Fruit fly (Drosophila melanogaster) whole organism, embryonic: ENCODE results near the gene CG11309.

Source experiments
- Aef1 ChIP-seq: fragments of 200-800 bp; sonication (Bioruptor generic); IDR thresholded peaks from 3 replicates; pipeline ENCODE4 v1.3.6; 2022; ENCODE audit warnings: missing biosample characterization, missing genetic modification characterization
- Awh ChIP-seq: fragments of 200-800 bp; sonication (Bioruptor generic); IDR thresholded peaks from 2 replicates; pipeline ENCODE4, ENCODE4 v1.3.6; 2022; ENCODE audit warnings: missing biosample characterization, missing genetic modification characterization
- Blimp-1 ChIP-seq: fragments of 200-800 bp; sonication (Bioruptor generic); optimal IDR thresholded peaks from 3 replicates; lab custom pipeline; 2018; ENCODE audit warnings: missing biosample characterization, missing genetic modification characterization, mild to moderate bottlenecking, moderate library complexity, missing genetic modification reagents
- C15 ChIP-seq: fragments of 200-800 bp; sonication (Bioruptor generic); IDR thresholded peaks from 3 replicates; pipeline ENCODE4 v1.3.6; 2022; ENCODE audit warnings: missing biosample characterization, missing genetic modification characterization
- CG11504 ChIP-seq: fragments of 200-800 bp; sonication (Bioruptor generic); optimal IDR thresholded peaks from 3 replicates; lab custom pipeline; 2019; ENCODE audit warnings: missing biosample characterization, mild to moderate bottlenecking, missing genetic modification characterization, moderate library complexity
- CG1529 ChIP-seq: fragments of 200-800 bp; sonication (Bioruptor generic); optimal IDR thresholded peaks from 3 replicates; lab custom pipeline; 2018; ENCODE audit warnings: missing biosample characterization, missing genetic modification characterization
- CG15696 ChIP-seq: fragments of 200-800 bp; sonication (Bioruptor generic); optimal IDR thresholded peaks from 2 replicates; lab custom pipeline; 2019; ENCODE audit warnings: missing biosample characterization, mild to moderate bottlenecking, missing genetic modification characterization, moderate library complexity
- CG1603 ChIP-seq: fragments of 200-800 bp; sonication (Bioruptor generic); optimal IDR thresholded peaks from 2 replicates; lab custom pipeline; 2019; ENCODE audit warnings: missing biosample characterization, mild to moderate bottlenecking, missing genetic modification characterization, moderate library complexity
- CG2129 ChIP-seq: fragments of 200-800 bp; sonication (Bioruptor generic); IDR thresholded peaks from 2 replicates; pipeline ENCODE4 v1.3.6; 2022; ENCODE audit warnings: missing biosample characterization, missing genetic modification characterization; ENCODE audit not compliant: partially characterized antibody
- CG34422 ChIP-seq: fragments of 200-800 bp; sonication (Bioruptor generic); IDR thresholded peaks from 3 replicates; pipeline ENCODE4 v1.3.6; 2022; ENCODE audit warnings: missing biosample characterization, missing genetic modification characterization
- CG3726 ChIP-seq: fragments of 200-800 bp; sonication (Bioruptor generic); IDR thresholded peaks from 3 replicates; pipeline ENCODE4, ENCODE4 v1.3.6; 2022; ENCODE audit warnings: missing biosample characterization, missing genetic modification characterization
- CG4424 ChIP-seq: fragments of 200-800 bp; sonication (Bioruptor generic); optimal IDR thresholded peaks from 3 replicates; lab custom pipeline; 2016; ENCODE audit warnings: missing biosample characterization, missing genetic modification characterization
- CG4707 ChIP-seq: fragments of 200-800 bp; sonication (Bioruptor generic); optimal IDR thresholded peaks from 2 replicates; lab custom pipeline; 2018; ENCODE audit warnings: missing biosample characterization, mild to moderate bottlenecking, missing genetic modification characterization, moderate library complexity
- CG7963 ChIP-seq: fragments of 200-800 bp; sonication (Bioruptor generic); IDR thresholded peaks from 3 replicates; pipeline ENCODE4 v1.3.6; 2022; ENCODE audit warnings: missing biosample characterization, missing genetic modification characterization; ENCODE audit not compliant: partially characterized antibody
- Dad ChIP-seq: fragments of 200-800 bp; sonication (Bioruptor generic); optimal IDR thresholded peaks from 3 replicates; lab custom pipeline; 2016; ENCODE audit warnings: missing biosample characterization, missing genetic modification characterization
- Dfd ChIP-seq, 2 experiments: fragments of >200 bp; optimal IDR thresholded peaks; 2 replicates each; lab custom pipeline; 2017; ENCODE audit warnings: missing biosample characterization in 2 of 2, missing genetic modification characterization in 2 of 2
- ERR ChIP-seq: fragments of 200-800 bp; sonication (Bioruptor generic); optimal IDR thresholded peaks from 2 replicates; lab custom pipeline; 2016; ENCODE audit warnings: missing biosample characterization, missing genetic modification characterization
- Eip74EF ChIP-seq, 2 experiments: fragments of 200-800 bp in 1 of 2; fragments of >200 bp in 1 of 2; sonication (Bioruptor generic) in 1 of 2; optimal IDR thresholded peaks; 2 replicates each; lab custom pipeline; 2017 to 2019; ENCODE audit warnings: missing biosample characterization in 2 of 2, missing genetic modification characterization in 2 of 2, mild to moderate bottlenecking in 1 of 2, moderate library complexity in 1 of 2
- Hmx ChIP-seq: fragments of 200-800 bp; sonication (Bioruptor generic); optimal IDR thresholded peaks from 2 replicates; lab custom pipeline; 2016; ENCODE audit warnings: missing biosample characterization, missing genetic modification characterization
- Hr78 ChIP-seq, 2 experiments: fragments of 200-800 bp in 1 of 2; fragments of >200 bp in 1 of 2; sonication (Bioruptor generic) in 1 of 2; optimal IDR thresholded peaks; 2 replicates each; lab custom pipeline; 2017 to 2019; ENCODE audit warnings: missing biosample characterization in 2 of 2, missing genetic modification characterization in 2 of 2, mild to moderate bottlenecking in 1 of 2, moderate library complexity in 1 of 2
- Myb ChIP-seq: fragments of 200-800 bp; sonication (Bioruptor generic); optimal IDR thresholded peaks from 2 replicates; lab custom pipeline; 2016; ENCODE audit warnings: missing biosample characterization, missing genetic modification characterization
- PHDP ChIP-seq: fragments of 200-800 bp; sonication (Bioruptor generic); optimal IDR thresholded peaks from 3 replicates; lab custom pipeline; 2018; ENCODE audit warnings: missing biosample characterization, mild to moderate bottlenecking, missing genetic modification characterization, moderate library complexity
- Pdp1 ChIP-seq, 2 experiments: fragments of 200-800 bp; sonication (Bioruptor generic); optimal IDR thresholded peaks; 3 replicates each; lab custom pipeline; 2016; ENCODE audit warnings: missing biosample characterization in 2 of 2, missing genetic modification characterization in 2 of 2, mild to moderate bottlenecking in 1 of 2, moderate library complexity in 1 of 2
- Sox102F ChIP-seq: fragments of 200-800 bp; sonication (Bioruptor generic); optimal IDR thresholded peaks from 2 replicates; lab custom pipeline; 2018; ENCODE audit warnings: missing biosample characterization, mild to moderate bottlenecking, missing genetic modification characterization, moderate library complexity
- Spps ChIP-seq: fragments of 200-800 bp; sonication (Bioruptor generic); optimal IDR thresholded peaks from 2 replicates; lab custom pipeline; 2018; ENCODE audit warnings: missing biosample characterization, mild to moderate bottlenecking, missing genetic modification characterization
- Sry-δ ChIP-seq: fragments of 200-800 bp; sonication (Bioruptor generic); optimal IDR thresholded peaks from 2 replicates; lab custom pipeline; 2016; ENCODE audit warnings: missing biosample characterization, missing genetic modification characterization
- Usf ChIP-seq: fragments of 200-800 bp; sonication (Bioruptor generic); optimal IDR thresholded peaks from 2 replicates; lab custom pipeline; 2017; ENCODE audit warnings: missing genotype, missing biosample characterization, missing genetic modification characterization
- abd-A ChIP-seq: fragments of 200-800 bp; sonication (Bioruptor generic); optimal IDR thresholded peaks from 3 replicates; lab custom pipeline; 2019; ENCODE audit warnings: missing biosample characterization, mild to moderate bottlenecking, missing genetic modification characterization, moderate library complexity
- bowl ChIP-seq: fragments of 200-800 bp; sonication (Bioruptor generic); IDR thresholded peaks from 2 replicates; pipeline ENCODE4 v1.3.6; 2022; ENCODE audit warnings: missing biosample characterization, missing genetic modification characterization
- cg ChIP-seq: fragments of 200-800 bp; sonication (Bioruptor generic); optimal IDR thresholded peaks from 3 replicates; lab custom pipeline; 2019; ENCODE audit warnings: missing biosample characterization, mild to moderate bottlenecking, missing genetic modification characterization, moderate library complexity
- chinmo ChIP-seq: fragments of 200-800 bp; sonication (Bioruptor generic); IDR thresholded peaks from 4 replicates; pipeline ENCODE4 v1.3.6; 2022; ENCODE audit warnings: missing biosample characterization, missing genetic modification characterization; ENCODE audit not compliant: partially characterized antibody
- eyg ChIP-seq: fragments of 200-800 bp; sonication (Bioruptor generic); optimal IDR thresholded peaks from 3 replicates; lab custom pipeline; 2016; ENCODE audit warnings: missing biosample characterization, missing genetic modification characterization
- fu2 ChIP-seq: fragments of 200-800 bp; sonication (Bioruptor generic); optimal IDR thresholded peaks from 2 replicates; lab custom pipeline; 2016; ENCODE audit warnings: missing biosample characterization, missing genetic modification characterization
- ham ChIP-seq: fragments of 200-800 bp; sonication (Bioruptor generic); IDR thresholded peaks from 2 replicates; pipeline ENCODE4 v1.3.6; 2022; ENCODE audit warnings: missing biosample characterization, missing genetic modification characterization
- jigr1 ChIP-seq: fragments of 200-800 bp; sonication (Bioruptor generic); IDR thresholded peaks from 3 replicates; pipeline ENCODE4 v1.3.6; 2022; ENCODE audit warnings: missing biosample characterization, missing genetic modification characterization
- jing ChIP-seq: fragments of 200-800 bp; sonication (Bioruptor generic); optimal IDR thresholded peaks from 2 replicates; lab custom pipeline; 2018; ENCODE audit warnings: missing biosample characterization, mild to moderate bottlenecking, missing genetic modification characterization
- kay ChIP-seq: fragments of 200-800 bp; sonication (Bioruptor generic); optimal IDR thresholded peaks from 2 replicates; lab custom pipeline; 2016; ENCODE audit warnings: missing biosample characterization, missing genetic modification characterization
- kni ChIP-seq: fragments of 200-800 bp; sonication (Bioruptor generic); optimal IDR thresholded peaks from 3 replicates; lab custom pipeline; 2017; ENCODE audit warnings: mild to moderate bottlenecking, missing biosample characterization, missing genetic modification reagents, missing genetic modification characterization
- lbe ChIP-seq: fragments of 200-800 bp; sonication (Bioruptor generic); optimal IDR thresholded peaks from 2 replicates; lab custom pipeline; 2016; ENCODE audit warnings: missing biosample characterization, mild to moderate bottlenecking, missing genetic modification characterization
- lola ChIP-seq, 3 experiments: fragments of >200 bp in 2 of 3; fragments of 200-800 bp in 1 of 3; sonication (Bioruptor generic) in 1 of 3; optimal IDR thresholded peaks; 2 replicates each; lab custom pipeline; 2017 to 2019; ENCODE audit warnings: missing biosample characterization in 3 of 3, missing genetic modification characterization in 3 of 3, mild to moderate bottlenecking in 1 of 3, moderate library complexity in 1 of 3
- pan ChIP-seq, 4 experiments: fragments of >200 bp in 3 of 4; fragments of 200-800 bp in 1 of 4; sonication (Bioruptor generic) in 1 of 4; optimal IDR thresholded peaks in 3 of 4; IDR thresholded peaks in 1 of 4; 2 replicates each; pipeline versions ENCODE4 v1.3.6 to Lab custom; 2017 to 2022; ENCODE audit warnings: missing biosample characterization in 2 of 4, missing genetic modification characterization in 2 of 4, mixed read lengths in 1 of 4
- peb ChIP-seq: fragments of 200-800 bp; sonication (Bioruptor generic); IDR thresholded peaks from 2 replicates; pipeline ENCODE4 v1.3.6; 2022; ENCODE audit warnings: missing biosample characterization, missing genetic modification characterization
- row ChIP-seq: fragments of 200-800 bp; sonication (Bioruptor generic); IDR thresholded peaks from 3 replicates; pipeline ENCODE4 v1.3.6; 2022; ENCODE audit warnings: missing biosample characterization, missing genetic modification characterization
- slp2 ChIP-seq: fragments of 200-800 bp; sonication (Bioruptor generic); optimal IDR thresholded peaks from 2 replicates; lab custom pipeline; 2016; ENCODE audit warnings: missing biosample characterization, missing genetic modification characterization
- sr ChIP-seq: fragments of 200-800 bp; sonication (Bioruptor generic); IDR thresholded peaks from 3 replicates; pipeline ENCODE4 v1.3.6; 2022; ENCODE audit warnings: missing biosample characterization, missing genetic modification characterization
- vvl ChIP-seq: fragments of 200-800 bp; sonication (Bioruptor generic); IDR thresholded peaks from 2 replicates; pipeline ENCODE4 v1.3.6; 2022; ENCODE audit warnings: missing biosample characterization, missing genetic modification characterization
- z ChIP-seq: fragments of 200-800 bp; sonication (Bioruptor generic); IDR thresholded peaks from 3 replicates; pipeline ENCODE4 v1.3.6; 2022; ENCODE audit warnings: missing biosample characterization, missing genetic modification characterization

CG11309 gene

dm6 chr3L:21294202-21294601, 10.3 kb downstream of the CG11309 start, which contains the start of gene Cpr78Cb (continued):
- TF ChIP-seq lola (GFP tag; optimal IDR thresholded peaks at IDR 0.05; lab: Kevin White, UChicago): peak in 1 of 3 experiments; percentile 49
- TF ChIP-seq abd-A (tag; lab: Kevin White, UChicago): peak; percentile 80
- TF ChIP-seq C15 (GFP tag; lab: Robert Waterston, UW): no peak
- peak; percentile 65; the same call in 1 of the 2 replicates for TF ChIP-seq vvl (GFP tag; lab: Robert Waterston, UW)
- no peak for TF ChIP-seq Sox102F (GFP tag; lab: Kevin White, UChicago)
- TF ChIP-seq Spps (tag; lab: Kevin White, UChicago): no peak
- TF ChIP-seq Dad (GFP tag; lab: Kevin White, UChicago): no peak
- TF ChIP-seq row (GFP tag; lab: Robert Waterston, UW): no peak
- TF ChIP-seq CG2129 (GFP tag; lab: Robert Waterston, UW): no peak
- TF ChIP-seq Sry-δ (GFP tag; lab: Kevin White, UChicago): no peak
- TF ChIP-seq eyg: no peak
- no peak for TF ChIP-seq cg (GFP tag; lab: Kevin White, UChicago)
- no peak for TF ChIP-seq ham (GFP tag; lab: Robert Waterston, UW)
- no peak for TF ChIP-seq Eip74EF (GFP tag; optimal IDR thresholded peaks at IDR 0.05; lab: Kevin White, UChicago)
- TF ChIP-seq CG11504: no peak
- TF ChIP-seq Hr78 (GFP tag; optimal IDR thresholded peaks at IDR 0.05; lab: Kevin White, UChicago): no peak
- no peak for TF ChIP-seq z (GFP tag; lab: Robert Waterston, UW)
- TF ChIP-seq pan (optimal IDR thresholded peaks at IDR 0.05; lab: Kevin White, UChicago): no peak
- TF ChIP-seq pan (GFP tag; optimal IDR thresholded peaks at IDR 0.05 in 1 of 2, IDR thresholded peaks at IDR 0.05 in 1 of 2): no peak
- no peak for TF ChIP-seq CG15696

dm6 chr3L:21292700-21293099, 11.8 kb downstream of the CG11309 start, which contains the start of gene Cpr78Ca:
Cpr78Ca (minus strand) TSS chr3L:21292800.
- TF ChIP-seq CG1529 (GFP tag; lab: Kevin White, UChicago): no peak
- TF ChIP-seq Myb: no peak
- no peak for TF ChIP-seq Pdp1 (GFP tag; optimal IDR thresholded peaks at IDR 0.05; lab: Kevin White, UChicago)
- TF ChIP-seq jing (GFP tag; lab: Kevin White, UChicago): no peak
- no peak for TF ChIP-seq CG4424 (GFP tag; lab: Kevin White, UChicago)
- no peak for TF ChIP-seq CG1603 (tag; lab: Kevin White, UChicago)
- no peak for TF ChIP-seq kay (GFP tag; lab: Kevin White, UChicago)
- TF ChIP-seq Sry-δ (GFP tag; lab: Kevin White, UChicago): no peak
- TF ChIP-seq slp2 (GFP tag; lab: Kevin White, UChicago): no peak
- TF ChIP-seq CG7963 (GFP tag; lab: Robert Waterston, UW): no peak
- TF ChIP-seq CG3726 (GFP tag; lab: Robert Waterston, UW): no peak
- no peak for TF ChIP-seq CG4707 (GFP tag; lab: Kevin White, UChicago)
- TF ChIP-seq Aef1: no peak
- no peak for TF ChIP-seq jigr1 (GFP tag; lab: Robert Waterston, UW)
- TF ChIP-seq, all 482 proteins: peak for 0

dm6 chr3L:21291055-21291454, 13.4 kb downstream of the CG11309 start:
- peak in 1 of 2 experiments; percentile 20 for TF ChIP-seq Pdp1 (GFP tag; optimal IDR thresholded peaks at IDR 0.05; lab: Kevin White, UChicago)
- peak; percentile 64 for TF ChIP-seq Awh (GFP tag; lab: Robert Waterston, UW)
- no peak for TF ChIP-seq PHDP (tag; lab: Kevin White, UChicago)
- TF ChIP-seq Dfd (GFP tag; optimal IDR thresholded peaks at IDR 0.05; lab: Kevin White, UChicago): no peak
- 0 out of 4 replicates have a peak, but pooled peaks have one; percentile 35 for TF ChIP-seq chinmo
- TF ChIP-seq bowl (GFP tag; lab: Robert Waterston, UW): no peak
- TF ChIP-seq lbe: no peak
- no peak for TF ChIP-seq Hmx
- no peak for TF ChIP-seq kni
- no peak for TF ChIP-seq lola (GFP tag; optimal IDR thresholded peaks at IDR 0.05; lab: Kevin White, UChicago)
- no peak for TF ChIP-seq ERR (GFP tag; lab: Kevin White, UChicago)
- peak; percentile 85 for TF ChIP-seq Blimp-1 (GFP tag; lab: Kevin White, UChicago)
- TF ChIP-seq jing (GFP tag; lab: Kevin White, UChicago): no peak
- TF ChIP-seq peb: no peak
- no peak for TF ChIP-seq CG34422
- no peak for TF ChIP-seq Usf (GFP tag; lab: Kevin White, UChicago)
- TF ChIP-seq sr (GFP tag; lab: Robert Waterston, UW): 0 out of 3 replicates have a peak, but pooled peaks have one; percentile 9
- TF ChIP-seq fu2 (GFP tag; lab: Kevin White, UChicago): no peak
